Fruit fly (Drosophila melanogaster) whole organism: Measurements from ENCODE around the gene CG2182.

Experiments
- CG8478 ChIP-seq: fragments of >200 bp; optimal IDR thresholded peaks from 2 replicates; lab custom pipeline; 2018; ENCODE audit warnings: inconsistent platforms
- Dll ChIP-seq: fragments of >200 bp; optimal IDR thresholded peaks from 2 replicates; lab custom pipeline; 2017
- EcR ChIP-seq, 2 experiments: fragments of >200 bp; optimal IDR thresholded peaks; 2 replicates each; lab custom pipeline; 2017; ENCODE audit warnings: missing biosample characterization in 2 of 2, missing genetic modification characterization in 2 of 2, missing genetic modification reagents in 2 of 2
- pan ChIP-seq: fragments of >200 bp; optimal IDR thresholded peaks from 2 replicates; lab custom pipeline; 2017
- psq ChIP-seq: fragments of >200 bp; optimal IDR thresholded peaks from 2 replicates; lab custom pipeline; 2017
- usp ChIP-seq: fragments of >200 bp; optimal IDR thresholded peaks from 2 replicates; lab custom pipeline; 2017; ENCODE audit warnings: missing biosample characterization, missing genetic modification characterization, mixed read lengths

CG2182 gene

dm6 chr3R:5684550-5685118 lies 24.9 kb upstream of the CG2182 start:
- TF ChIP-seq pan (lab: Kevin White, UChicago) (no peak), CG8478 (no peak), Dll (lab: Kevin White, UChicago) (no peak), psq (lab: Kevin White, UChicago) (no peak), usp (no peak), EcR (GFP tag; optimal IDR thresholded peaks at IDR 0.05; lab: Kevin White, UChicago) (no peak)

- no peak for TF ChIP-seq EcR (GFP tag; optimal IDR thresholded peaks at IDR 0.05; lab: Kevin White, UChicago)
- no peak for TF ChIP-seq Dll (lab: Kevin White, UChicago)
- no peak for TF ChIP-seq CG8478
- TF ChIP-seq usp: no peak
- TF ChIP-seq psq (lab: Kevin White, UChicago): no peak
- TF ChIP-seq pan (lab: Kevin White, UChicago): no peak
These were observed 23.4 kb upstream of the CG2182 start for dm6 chr3R:5682921-5683748.

- no peak for TF ChIP-seq EcR (GFP tag; optimal IDR thresholded peaks at IDR 0.05; lab: Kevin White, UChicago)
These were observed 22.5 kb upstream of the CG2182 start for dm6 chr3R:5682238-5682637.

dm6 chr3R:5672658-5673217 lies 13.0 kb upstream of the CG2182 start:
- TF ChIP-seq Dll (lab: Kevin White, UChicago) (no peak), psq (lab: Kevin White, UChicago) (no peak), CG8478 (no peak), usp (no peak), pan (lab: Kevin White, UChicago) (no peak), EcR (GFP tag; optimal IDR thresholded peaks at IDR 0.05; lab: Kevin White, UChicago) (no peak)

dm6 chr3R:5671795-5672657 lies 12.3 kb upstream of the CG2182 start:
- no peak for TF ChIP-seq psq (lab: Kevin White, UChicago)
- TF ChIP-seq usp: no peak
- no peak for TF ChIP-seq CG8478
- TF ChIP-seq EcR (GFP tag; optimal IDR thresholded peaks at IDR 0.05; lab: Kevin White, UChicago): no peak

dm6 chr3R:5671265-5671663 lies 11.6 kb upstream of the CG2182 start:
- TF ChIP-seq CG8478: no peak
- no peak for TF ChIP-seq EcR (GFP tag; optimal IDR thresholded peaks at IDR 0.05; lab: Kevin White, UChicago)
- TF ChIP-seq Dll (lab: Kevin White, UChicago): no peak
- TF ChIP-seq pan (lab: Kevin White, UChicago): no peak
- TF ChIP-seq usp: no peak
- TF ChIP-seq psq (lab: Kevin White, UChicago): no peak

- TF ChIP-seq CG8478 (no peak), EcR (GFP tag; optimal IDR thresholded peaks at IDR 0.05; lab: Kevin White, UChicago) (no peak), psq (lab: Kevin White, UChicago) (no peak), Dll (lab: Kevin White, UChicago) (no peak), pan (lab: Kevin White, UChicago) (no peak), usp (no peak)
These were observed 11.1 kb upstream of the CG2182 start for dm6 chr3R:5670660-5671264.

dm6 chr3R:5669740-5670659 lies 10.3 kb upstream of the CG2182 start:
- no peak for TF ChIP-seq usp
- TF ChIP-seq Dll (lab: Kevin White, UChicago): no peak
- TF ChIP-seq pan (lab: Kevin White, UChicago): no peak
- no peak for TF ChIP-seq CG8478

- TF ChIP-seq pan (lab: Kevin White, UChicago) (no peak), EcR (GFP tag; optimal IDR thresholded peaks at IDR 0.05; lab: Kevin White, UChicago) (no peak), psq (lab: Kevin White, UChicago) (no peak), CG8478 (no peak), usp (no peak), Dll (lab: Kevin White, UChicago) (no peak)
These were observed 9.4 kb upstream of the CG2182 start, which contains the start of the genes Xe7 and Atg17 for dm6 chr3R:5668928-5669739. TSS of gene Xe7 (minus strand) at chr3R:5669334. TSS of gene Atg17 (plus strand) at chr3R:5669713.
